Fruit fly (Drosophila melanogaster): ENCODE data around the gene Pomp.
A peak's percentile ranks its signal among the peaks of the same experiment; 100 is the strongest.

Pomp gene

DNA sequence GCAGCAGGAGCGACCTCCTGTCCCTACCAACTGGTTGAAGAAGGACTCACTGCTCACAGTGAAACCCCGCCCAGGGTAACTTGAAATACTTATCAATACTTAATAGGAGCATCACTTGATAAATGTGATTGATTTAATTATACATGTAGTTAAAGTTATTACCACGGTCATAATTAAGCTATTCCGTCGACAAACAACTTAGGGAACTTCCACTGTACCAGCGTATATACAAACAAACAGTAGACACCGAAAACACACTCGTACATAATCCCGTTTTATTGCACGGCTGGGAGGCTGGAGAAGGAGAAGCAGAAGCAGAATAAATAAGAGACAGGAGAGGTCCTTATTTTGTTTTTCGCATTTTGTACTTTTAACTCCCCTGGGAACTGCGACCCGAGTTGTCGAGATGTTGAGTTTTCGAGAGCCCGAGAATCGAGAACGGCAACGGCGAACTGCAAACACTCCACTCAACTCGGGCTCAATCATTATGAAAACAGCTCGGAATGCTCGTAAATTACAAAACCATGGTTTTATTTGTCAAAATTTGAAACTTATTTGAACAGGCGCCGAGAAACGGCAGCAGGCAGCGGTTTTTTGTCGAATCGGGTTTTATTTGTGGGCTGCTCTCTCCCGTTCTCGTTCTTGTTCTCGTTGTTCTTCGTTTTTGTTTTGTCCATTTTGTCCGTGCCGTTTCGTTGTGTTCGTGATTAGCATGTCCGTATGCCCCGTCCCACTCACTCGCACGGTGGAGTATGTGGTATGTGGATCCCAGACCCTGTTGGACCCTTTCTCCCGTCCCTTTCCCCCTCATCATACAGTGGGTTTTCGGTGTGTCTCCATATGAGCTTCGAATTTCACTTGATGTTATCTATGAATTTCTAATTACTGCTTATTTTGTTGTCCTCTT lies 12.8 kb downstream of the Pomp start (continued):
- peak; percentile 38 for TF ChIP-seq kay (GFP tag; optimal IDR thresholded peaks at IDR 0.05)
- TF ChIP-seq Dip3 (GFP tag; optimal IDR thresholded peaks at IDR 0.05) = peak; percentile 81
- TF ChIP-seq dimm (GFP tag; IDR thresholded peaks at IDR 0.05) = no peak
- TF ChIP-seq chinmo (GFP tag; IDR thresholded peaks at IDR 0.05; ENCODE audit: partially characterized antibody) = peak; percentile 70; the same call in 1 of the 4 replicates
- TF ChIP-seq E2f2 (GFP tag; IDR thresholded peaks at IDR 0.05) = peak; percentile 45
- TF ChIP-seq Gug (GFP tag; IDR thresholded peaks at IDR 0.05) = peak; percentile 63; the same call in 3 of the 4 replicates
- TF ChIP-seq so (GFP tag; IDR thresholded peaks at IDR 0.05) = 0 out of 3 replicates have a peak, but pooled peaks have one; percentile 70
- peak; percentile 79 for TF ChIP-seq lmd (GFP tag; IDR thresholded peaks at IDR 0.05)
- TF ChIP-seq Six4 (GFP tag; optimal IDR thresholded peaks at IDR 0.05) = peak; percentile 46
- peak; percentile 63 to 72 for TF ChIP-seq bsh (GFP tag; optimal IDR thresholded peaks at IDR 0.05)
- peak; percentile 54 for TF ChIP-seq CG6765 (GFP tag; optimal IDR thresholded peaks at IDR 0.05)
- TF ChIP-seq Atf3 (GFP tag; optimal IDR thresholded peaks at IDR 0.05) = peak; percentile 18
- TF ChIP-seq B-H2 (GFP tag; optimal IDR thresholded peaks at IDR 0.05) = peak; percentile 78
- TF ChIP-seq CG6683 (GFP tag; optimal IDR thresholded peaks at IDR 0.05) = peak; percentile 54
- peak; percentile 64; the same call in 2 of the 3 replicates for TF ChIP-seq CG2889 (GFP tag; IDR thresholded peaks at IDR 0.05)
- no peak for TF ChIP-seq hth (optimal IDR thresholded peaks at IDR 0.05)
- peak; percentile 55 for TF ChIP-seq CG12104 (GFP tag; optimal IDR thresholded peaks at IDR 0.05)
- peak; percentile 62 for TF ChIP-seq CG7372 (GFP tag; IDR thresholded peaks at IDR 0.05)
- no peak; the same call in 1 of the 2 replicates for TF ChIP-seq sim (GFP tag; IDR thresholded peaks at IDR 0.05)
- TF ChIP-seq CG1832 (GFP tag; optimal IDR thresholded peaks at IDR 0.05) = peak; percentile 51
- TF ChIP-seq CG17612 (GFP tag; IDR thresholded peaks at IDR 0.05) = 0 out of 2 replicates have a peak, but pooled peaks have one; percentile 14
- TF ChIP-seq Rx (GFP tag; IDR thresholded peaks at IDR 0.05) = peak; percentile 60; the same call in 1 of the 2 replicates
- no peak for TF ChIP-seq sr (GFP tag; IDR thresholded peaks at IDR 0.05)
- TF ChIP-seq Bdp1 (GFP tag; optimal IDR thresholded peaks at IDR 0.05) = peak; percentile 66
- no peak for TF ChIP-seq knrl (GFP tag; IDR thresholded peaks at IDR 0.05; ENCODE audit: partially characterized antibody)
- TF ChIP-seq CG17328 (GFP tag; IDR thresholded peaks at IDR 0.05) = peak; percentile 47
- TF ChIP-seq MBD-R2 (GFP tag; IDR thresholded peaks at IDR 0.05) = peak; percentile 60; the same call in 1 of the 2 replicates
- peak; percentile 61 for TF ChIP-seq btn (GFP tag; optimal IDR thresholded peaks at IDR 0.05)
- peak; percentile 40 for TF ChIP-seq odd (GFP tag; optimal IDR thresholded peaks at IDR 0.05)
- TF ChIP-seq tll (GFP tag; optimal IDR thresholded peaks at IDR 0.05) = peak in 1 of 2 experiments; percentile 59
- TF ChIP-seq Nf-YC (tag; optimal IDR thresholded peaks at IDR 0.05) = peak; percentile 33
- peak; percentile 70 for TF ChIP-seq Atf-2 (GFP tag; optimal IDR thresholded peaks at IDR 0.05)
- peak; percentile 76 for TF ChIP-seq caup (GFP tag; optimal IDR thresholded peaks at IDR 0.05; ENCODE audit: severe bottlenecking)
- no peak for TF ChIP-seq Spps (tag; optimal IDR thresholded peaks at IDR 0.05)
- TF ChIP-seq az2 (GFP tag; optimal IDR thresholded peaks at IDR 0.05) = peak; percentile 61
- no peak for TF ChIP-seq Eip74EF (GFP tag; optimal IDR thresholded peaks at IDR 0.05)
- TF ChIP-seq CG31224 (GFP tag; IDR thresholded peaks at IDR 0.05) = peak; percentile 97
- peak; percentile 69 for TF ChIP-seq Myb (GFP tag; optimal IDR thresholded peaks at IDR 0.05)
- peak; percentile 62 for TF ChIP-seq CG9609 (GFP tag; optimal IDR thresholded peaks at IDR 0.05)
- no peak for TF ChIP-seq trh (GFP tag; optimal IDR thresholded peaks at IDR 0.05)
- TF ChIP-seq emc (GFP tag; optimal IDR thresholded peaks at IDR 0.05) = peak; percentile 60
- peak; percentile 9; the same call in 1 of the 2 replicates for TF ChIP-seq bowl (GFP tag; IDR thresholded peaks at IDR 0.05)
- TF ChIP-seq CG14667 (GFP tag; IDR thresholded peaks at IDR 0.05) = peak; percentile 71
- TF ChIP-seq h (optimal IDR thresholded peaks at IDR 0.05) = no peak
- TF ChIP-seq CG4424 (GFP tag; optimal IDR thresholded peaks at IDR 0.05) = peak; percentile 64
- peak; percentile 73 for TF ChIP-seq CG6813 (GFP tag; optimal IDR thresholded peaks at IDR 0.05)
- TF ChIP-seq CG8281 (tag; optimal IDR thresholded peaks at IDR 0.05) = no peak
- TF ChIP-seq Tbp (GFP tag; optimal IDR thresholded peaks at IDR 0.05) = no peak
- TF ChIP-seq CG5180 (GFP tag; optimal IDR thresholded peaks at IDR 0.05) = peak; percentile 9
